Worm (Caenorhabditis elegans) whole organism, L4 larva: ENCODE measurements around the gene T24B8.4.

Source experiments
- F26F4.8 ChIP-seq: fragments of 200-800 bp; sonication (Bioruptor generic); conservative IDR thresholded peaks from 2 replicates; pipeline ENCODE4 v1.3.6; 2022; ENCODE audit warnings: missing genetic modification characterization, missing compliant biosample characterization
- F44E2.7 ChIP-seq: fragments of 200-800 bp; sonication (Bioruptor generic); IDR thresholded peaks from 2 replicates; pipeline ENCODE4 v2.1.2; 2022; ENCODE audit warnings: missing genetic modification characterization, missing compliant biosample characterization
- arid-1 ChIP-seq: fragments of 200-800 bp; sonication (Bioruptor generic); conservative IDR thresholded peaks from 2 replicates; pipeline ENCODE4 v1.3.6; 2022; ENCODE audit warnings: missing genetic modification reagents, missing genetic modification characterization, missing compliant biosample characterization
- ceh-32 ChIP-seq: sonication (generic microtip); optimal IDR thresholded peaks from 2 replicates; lab custom pipeline; 2016; ENCODE audit warnings: mild to moderate bottlenecking, missing genetic modification characterization, missing compliant biosample characterization; ENCODE audit not compliant: poor library complexity
- ces-1 ChIP-seq: fragments of 150-350 bp; sonication (generic microtip); optimal IDR thresholded peaks from 4 replicates; lab custom pipeline; 2014; ENCODE audit warnings: missing biosample characterization, missing genetic modification reagents, missing genetic modification characterization
- daf-12 ChIP-seq: fragments of 150-350 bp; optimal IDR thresholded peaks from 2 replicates; lab custom pipeline; 2014; ENCODE audit warnings: missing biosample characterization, missing genetic modification reagents, missing genetic modification characterization
- lim-7 ChIP-seq: fragments of 200-800 bp; sonication (Bioruptor generic); IDR thresholded peaks from 2 replicates; pipeline ENCODE4 v1.3.6; 2022; ENCODE audit warnings: missing genetic modification characterization, missing compliant biosample characterization
- lin-39 ChIP-seq: fragments of 150-350 bp; optimal IDR thresholded peaks from 2 replicates; lab custom pipeline; 2014; ENCODE audit warnings: missing biosample characterization, missing genetic modification reagents, missing genetic modification characterization
- madf-9 ChIP-seq: fragments of 200-800 bp; sonication (Bioruptor generic); conservative IDR thresholded peaks from 2 replicates; pipeline ENCODE4 v1.3.6; 2022; ENCODE audit warnings: missing genetic modification reagents, missing genetic modification characterization, missing compliant biosample characterization
- nhr-11 ChIP-seq: fragments of 150-350 bp; optimal IDR thresholded peaks from 2 replicates; lab custom pipeline; 2014; ENCODE audit warnings: missing biosample characterization, missing genetic modification characterization
- nhr-111 ChIP-seq: fragments of 200-800 bp; sonication (Bioruptor generic); optimal IDR thresholded peaks from 2 replicates; lab custom pipeline; 2018; ENCODE audit warnings: mild to moderate bottlenecking, missing genetic modification characterization, missing compliant biosample characterization
- nhr-28 ChIP-seq: fragments of 150-350 bp; optimal IDR thresholded peaks from 2 replicates; lab custom pipeline; 2014; ENCODE audit warnings: missing biosample characterization, missing genetic modification characterization
- snpc-4 ChIP-seq: fragments of 150-350 bp; optimal IDR thresholded peaks from 2 replicates; lab custom pipeline; 2014; ENCODE audit warnings: missing biosample characterization, missing genetic modification characterization
- spr-3 ChIP-seq: fragments of 200-800 bp; sonication (Bioruptor generic); optimal IDR thresholded peaks from 2 replicates; lab custom pipeline; 2018; ENCODE audit warnings: mild to moderate bottlenecking, missing genetic modification characterization, missing compliant biosample characterization
- tra-1 ChIP-seq: fragments of 200-800 bp; sonication (Bioruptor generic); IDR thresholded peaks from 2 replicates; pipeline ENCODE4 v1.3.6; 2022; ENCODE audit warnings: missing genetic modification reagents, missing genetic modification characterization, missing compliant biosample characterization
- zfp-2 ChIP-seq: sonication (generic microtip); optimal IDR thresholded peaks from 2 replicates; lab custom pipeline; 2016; ENCODE audit warnings: mild to moderate bottlenecking, missing genetic modification characterization, missing compliant biosample characterization
- ztf-11 ChIP-seq: fragments of 150-350 bp; optimal IDR thresholded peaks from 2 replicates; lab custom pipeline; 2014; ENCODE audit warnings: missing biosample characterization, missing genetic modification characterization

The T24B8.4 gene

DNA sequence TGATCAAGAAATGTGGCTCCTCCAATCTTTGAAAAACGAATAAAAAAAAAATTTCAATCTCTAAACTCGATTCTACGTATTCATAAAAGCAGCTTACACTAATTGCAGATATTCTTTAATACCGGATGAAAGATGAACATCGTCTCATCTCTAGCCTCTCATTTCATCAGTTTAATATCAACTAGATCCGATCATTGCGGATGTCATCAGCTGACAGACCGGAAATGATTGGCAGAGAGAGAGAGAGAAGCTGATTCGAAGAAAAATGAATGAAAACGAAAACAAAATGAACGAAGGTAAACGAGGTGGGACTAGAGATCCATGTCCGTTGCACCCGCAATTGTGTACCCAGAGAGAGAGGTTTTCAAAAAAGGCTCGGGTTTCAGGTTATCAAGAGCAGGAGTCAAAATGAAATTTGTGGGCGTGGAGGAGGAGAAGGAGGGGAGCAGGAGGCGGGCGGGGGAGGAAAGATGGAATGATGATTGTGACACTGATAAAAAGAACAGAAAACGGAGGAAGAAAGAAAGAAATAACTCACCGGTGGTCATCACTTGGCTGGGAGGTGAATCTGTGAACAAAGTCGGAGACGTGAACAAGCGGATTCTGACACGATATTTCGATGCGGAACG, 55.6 kb downstream of the T24B8.4 start (continued):
- TF ChIP-seq F26F4.8 (GFP tag; lab: Robert Waterston, UW) = no peak
- TF ChIP-seq arid-1 = no peak
- no peak for TF ChIP-seq snpc-4 (tag; lab: Kevin White, UChicago)
- no peak for TF ChIP-seq ceh-32 (tag; lab: Kevin White, UChicago)
- TF ChIP-seq ces-1 = no peak

DNA sequence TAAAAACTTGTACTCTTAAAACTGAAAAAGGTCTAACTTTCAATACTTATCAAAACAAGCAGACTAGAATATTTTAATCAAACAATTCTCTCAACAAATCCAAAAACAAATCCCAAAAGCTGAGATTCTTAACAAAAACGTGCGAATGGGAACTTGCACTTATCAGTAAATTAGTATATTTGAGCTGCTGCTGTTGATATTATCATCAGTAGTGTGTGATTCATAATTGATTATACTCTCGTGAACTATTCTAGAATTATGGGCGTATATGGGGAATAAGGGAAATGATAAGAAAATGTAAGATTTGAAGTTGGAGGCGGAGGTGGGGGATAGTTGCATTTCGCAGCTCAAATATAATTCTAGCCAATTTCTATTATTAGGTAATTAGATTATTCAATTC, 56.5 kb downstream of the T24B8.4 start:
- TF ChIP-seq nhr-28 (no peak), ces-1 (no peak), ztf-11 (no peak), nhr-111 (GFP tag; lab: Kevin White, UChicago) (no peak), nhr-11 (tag; lab: Kevin White, UChicago) (no peak), lim-7 (GFP tag; lab: Robert Waterston, UW) (no peak), madf-9 (GFP tag; lab: Robert Waterston, UW) (no peak), F44E2.7 (GFP tag; lab: Robert Waterston, UW) (no peak), zfp-2 (tag; lab: Kevin White, UChicago) (no peak), daf-12 (tag; lab: Kevin White, UChicago) (no peak), snpc-4 (tag; lab: Kevin White, UChicago) (no peak), lin-39 (tag; lab: Kevin White, UChicago) (no peak), tra-1 (GFP tag; lab: Robert Waterston, UW) (no peak), spr-3 (no peak)
